Worm (Caenorhabditis elegans): ENCODE results near the gene dhhc-4.
A peak's percentile ranks its signal among the peaks of the same experiment; 100 is the strongest.

- TF ChIP-seq zip-2 (tag; optimal IDR thresholded peaks at IDR 0.05) (no peak), lsy-2 (tag; optimal IDR thresholded peaks at IDR 0.05) (no peak), T20F7.1 (GFP tag; optimal IDR thresholded peaks at IDR 0.05) (no peak), ceh-20 (GFP tag; IDR thresholded peaks at IDR 0.05) (no peak), fkh-10 (GFP tag; optimal IDR thresholded peaks at IDR 0.05) (no peak), daf-16 (GFP tag; optimal IDR thresholded peaks at IDR 0.05) (no peak), daf-16 (tag; optimal IDR thresholded peaks at IDR 0.05) (peak; percentile 48), aly-2 (tag; optimal IDR thresholded peaks at IDR 0.05) (no peak), lin-39 (tag; optimal IDR thresholded peaks at IDR 0.05) (no peak), nhr-11 (tag; optimal IDR thresholded peaks at IDR 0.05) (no peak), ztf-11 (tag; optimal IDR thresholded peaks at IDR 0.05) (no peak), pha-4 (GFP tag; IDR thresholded peaks at IDR 0.05) (no peak), pha-4 (tag; optimal IDR thresholded peaks at IDR 0.05) (no peak)
Measured at ce11 chrIII:9912998-9913397, 45.4 kb upstream of the dhhc-4 start.
